Worm (Caenorhabditis elegans) whole organism, L3 larva: ENCODE results near the gene olrn-1.

Experiments used
- R02D3.7 ChIP-seq: fragments of 150-350 bp; optimal IDR thresholded peaks from 2 replicates; lab custom pipeline; 2014; ENCODE audit warnings: missing biosample characterization, missing genetic modification characterization
- ZK546.5 ChIP-seq: sonication (generic microtip); optimal IDR thresholded peaks from 2 replicates; lab custom pipeline; 2017; ENCODE audit warnings: missing biosample characterization, missing genetic modification characterization
- ama-1 ChIP-seq: fragments of 150-350 bp; optimal IDR thresholded peaks from 2 replicates; lab custom pipeline; 2018
- ceh-16 ChIP-seq: sonication (generic microtip); optimal IDR thresholded peaks from 2 replicates; lab custom pipeline; 2017; ENCODE audit warnings: missing biosample characterization, missing genetic modification characterization
- ceh-28 ChIP-seq: fragments of 150-350 bp; optimal IDR thresholded peaks from 2 replicates; lab custom pipeline; 2014; ENCODE audit warnings: missing biosample characterization, missing genetic modification reagents, missing genetic modification characterization
- ceh-82 ChIP-seq: fragments of 150-350 bp; optimal IDR thresholded peaks from 2 replicates; lab custom pipeline; 2014; ENCODE audit warnings: missing biosample characterization, missing genetic modification characterization
- ceh-9 ChIP-seq: sonication (generic microtip); optimal IDR thresholded peaks from 2 replicates; lab custom pipeline; 2018; ENCODE audit warnings: missing biosample characterization, missing genetic modification characterization
- daf-12 ChIP-seq: fragments of 150-350 bp; optimal IDR thresholded peaks from 2 replicates; lab custom pipeline; 2014; ENCODE audit warnings: missing biosample characterization, missing genetic modification reagents, missing genetic modification characterization
- egl-27 ChIP-seq: sonication (generic microtip); optimal IDR thresholded peaks from 4 replicates; lab custom pipeline; 2017; ENCODE audit warnings: missing biosample characterization, missing genetic modification reagents, missing genetic modification characterization
- egl-5 ChIP-seq: fragments of 150-350 bp; optimal IDR thresholded peaks from 2 replicates; lab custom pipeline; 2017; ENCODE audit warnings: missing biosample characterization, missing genetic modification reagents, missing genetic modification characterization, inconsistent platforms
- elt-1 ChIP-seq: fragments of 150-350 bp; optimal IDR thresholded peaks from 2 replicates; lab custom pipeline; 2014; ENCODE audit warnings: missing biosample characterization, missing genetic modification characterization
- elt-2 ChIP-seq: sonication (generic microtip); optimal IDR thresholded peaks from 2 replicates; lab custom pipeline; 2016; ENCODE audit warnings: missing genetic modification reagents, mild to moderate bottlenecking, missing genetic modification characterization, missing compliant biosample characterization
- elt-3 ChIP-seq, 3 experiments: fragments of 150-350 bp in 1 of 3; sonication (generic microtip) in 2 of 3; optimal IDR thresholded peaks; 2 replicates in 2 of 3; 4 replicates in 1 of 3; lab custom pipeline; 2014 to 2017; ENCODE audit warnings: missing biosample characterization in 3 of 3, missing genetic modification characterization in 3 of 3
- eor-1 ChIP-seq, 2 experiments: fragments of 150-350 bp; optimal IDR thresholded peaks; 2 replicates each; lab custom pipeline; 2014 to 2018; ENCODE audit warnings: missing biosample characterization in 2 of 2, missing genetic modification characterization in 2 of 2
- fkh-10 ChIP-seq: sonication (generic microtip); optimal IDR thresholded peaks from 2 replicates; lab custom pipeline; 2017; ENCODE audit warnings: missing biosample characterization, missing genetic modification reagents, missing genetic modification characterization
- fos-1 ChIP-seq: fragments of 150-350 bp; optimal IDR thresholded peaks from 2 replicates; lab custom pipeline; 2014; ENCODE audit warnings: missing biosample characterization, missing genetic modification characterization
- hmg-11 ChIP-seq: sonication (generic microtip); optimal IDR thresholded peaks from 2 replicates; lab custom pipeline; 2016; ENCODE audit warnings: missing genetic modification characterization, missing compliant biosample characterization
- jun-1 ChIP-seq: fragments of 150-350 bp; optimal IDR thresholded peaks from 2 replicates; lab custom pipeline; 2014; ENCODE audit warnings: missing biosample characterization, missing genetic modification reagents, missing genetic modification characterization
- lin-15B ChIP-seq: fragments of 150-350 bp; optimal IDR thresholded peaks from 2 replicates; lab custom pipeline; 2014; ENCODE audit warnings: missing biosample characterization, missing genetic modification characterization
- lin-39 ChIP-seq: fragments of 150-350 bp; optimal IDR thresholded peaks from 2 replicates; lab custom pipeline; 2018; ENCODE audit warnings: missing biosample characterization, missing genetic modification reagents, missing genetic modification characterization
- lsy-12 ChIP-seq: sonication (generic microtip); optimal IDR thresholded peaks from 2 replicates; lab custom pipeline; 2016; ENCODE audit warnings: mild to moderate bottlenecking, missing genetic modification characterization, missing compliant biosample characterization
- mdl-1 ChIP-seq: fragments of 150-350 bp; optimal IDR thresholded peaks from 2 replicates; lab custom pipeline; 2014; ENCODE audit warnings: missing biosample characterization, missing genetic modification characterization
- mml-1 ChIP-seq: fragments of 150-350 bp; sonication (generic microtip); optimal IDR thresholded peaks from 3 replicates; lab custom pipeline; 2014; ENCODE audit warnings: missing biosample characterization, missing genetic modification characterization
- nfya-1 ChIP-seq: sonication (generic microtip); optimal IDR thresholded peaks from 2 replicates; lab custom pipeline; 2017; ENCODE audit warnings: missing genetic modification characterization, mild to moderate bottlenecking, missing compliant biosample characterization, antibody characterized with exemption, moderate library complexity; ENCODE audit not compliant: insufficient read depth
- nhr-11 ChIP-seq: fragments of 150-350 bp; optimal IDR thresholded peaks from 2 replicates; lab custom pipeline; 2014; ENCODE audit warnings: missing biosample characterization, missing genetic modification characterization
- nhr-23 ChIP-seq: fragments of 150-350 bp; optimal IDR thresholded peaks from 2 replicates; lab custom pipeline; 2014; ENCODE audit warnings: missing biosample characterization, missing genetic modification reagents, missing genetic modification characterization
- nhr-237 ChIP-seq: fragments of 150-350 bp; optimal IDR thresholded peaks from 2 replicates; lab custom pipeline; 2014; ENCODE audit warnings: missing biosample characterization, missing genetic modification characterization
- nhr-25 ChIP-seq: sonication (generic microtip); optimal IDR thresholded peaks from 2 replicates; lab custom pipeline; 2017; ENCODE audit warnings: missing biosample characterization, missing genetic modification characterization
- nhr-28 ChIP-seq: fragments of 150-350 bp; optimal IDR thresholded peaks from 2 replicates; lab custom pipeline; 2014; ENCODE audit warnings: missing biosample characterization, missing genetic modification characterization
- nhr-43 ChIP-seq: sonication (generic microtip); optimal IDR thresholded peaks from 2 replicates; lab custom pipeline; 2016; ENCODE audit warnings: mild to moderate bottlenecking, missing genetic modification characterization, missing compliant biosample characterization; ENCODE audit not compliant: poor library complexity, severe bottlenecking
- nhr-67 ChIP-seq: fragments of 150-350 bp; optimal IDR thresholded peaks from 2 replicates; lab custom pipeline; 2014; ENCODE audit warnings: missing biosample characterization, missing genetic modification characterization
- nhr-76 ChIP-seq: fragments of 150-350 bp; sonication (generic microtip); optimal IDR thresholded peaks from 5 replicates; lab custom pipeline; 2014; ENCODE audit warnings: missing biosample characterization, missing genetic modification characterization
- nhr-77 ChIP-seq: fragments of 150-350 bp; optimal IDR thresholded peaks from 2 replicates; lab custom pipeline; 2014; ENCODE audit warnings: missing biosample characterization, missing genetic modification characterization
- pha-4 ChIP-seq: fragments of 150-350 bp; optimal IDR thresholded peaks from 2 replicates; lab custom pipeline; 2014; ENCODE audit warnings: missing biosample characterization, missing genetic modification reagents, missing genetic modification characterization
- pqm-1 ChIP-seq: fragments of 150-350 bp; optimal IDR thresholded peaks from 2 replicates; lab custom pipeline; 2017; ENCODE audit warnings: missing biosample characterization, missing genetic modification characterization, inconsistent platforms
- sea-2 ChIP-seq: fragments of 150-350 bp; sonication (generic microtip); optimal IDR thresholded peaks from 4 replicates; lab custom pipeline; 2014; ENCODE audit warnings: missing biosample characterization, missing genetic modification reagents, missing genetic modification characterization
- skn-1 ChIP-seq: fragments of 150-350 bp; optimal IDR thresholded peaks from 2 replicates; lab custom pipeline; 2014; ENCODE audit warnings: missing biosample characterization, missing genetic modification characterization
- snpc-4 ChIP-seq: fragments of 150-350 bp; optimal IDR thresholded peaks from 2 replicates; lab custom pipeline; 2014; ENCODE audit warnings: missing biosample characterization, missing genetic modification characterization
- tbx-2 ChIP-seq: sonication (generic microtip); optimal IDR thresholded peaks from 2 replicates; lab custom pipeline; 2016; ENCODE audit warnings: mild to moderate bottlenecking, missing genetic modification characterization, missing compliant biosample characterization
- unc-39 ChIP-seq: sonication (generic microtip); optimal IDR thresholded peaks from 4 replicates; lab custom pipeline; 2017; ENCODE audit warnings: missing biosample characterization, missing genetic modification characterization
- unc-62 ChIP-seq: fragments of 150-350 bp; sonication (generic microtip); optimal IDR thresholded peaks from 4 replicates; lab custom pipeline; 2014; ENCODE audit warnings: missing biosample characterization, missing genetic modification reagents, missing genetic modification characterization
- zag-1 ChIP-seq: fragments of 150-350 bp; optimal IDR thresholded peaks from 2 replicates; lab custom pipeline; 2014; ENCODE audit warnings: missing biosample characterization, missing genetic modification characterization
- ztf-11 ChIP-seq: fragments of 150-350 bp; optimal IDR thresholded peaks from 2 replicates; lab custom pipeline; 2014; ENCODE audit warnings: missing biosample characterization, missing genetic modification characterization

Gene olrn-1

DNA sequence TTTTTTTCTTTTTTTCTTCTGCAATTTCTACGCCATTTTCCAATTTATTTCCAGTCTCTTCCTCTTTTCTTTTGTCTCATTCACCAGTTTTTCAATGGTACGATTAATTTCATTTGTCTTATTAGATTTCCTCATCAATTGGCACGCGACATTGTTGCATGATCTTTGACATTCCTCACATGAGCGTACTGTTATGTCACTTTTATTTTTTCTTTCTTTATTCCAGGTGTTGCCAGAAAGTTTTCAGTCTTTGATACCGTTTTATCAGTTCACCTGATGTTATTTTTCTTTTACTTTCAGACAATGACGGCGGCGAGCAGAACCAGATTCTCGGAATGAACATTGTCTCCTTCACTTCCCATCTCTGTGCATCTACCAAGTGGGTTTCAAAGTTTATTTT lies at the start of gene olrn-1, which contains the start of gene C02C6.14:
TSS of gene olrn-1 (plus strand) at position 301 of the 400 bp plus-strand sequence.
TSS of gene C02C6.14 (plus strand) at position 304 of the 400 bp plus-strand sequence.
- TF ChIP-seq ama-1 (lab: Kevin White, UChicago) (no peak), ZK546.5 (tag; lab: Kevin White, UChicago) (no peak), ceh-82 (no peak), elt-2 (tag; lab: Kevin White, UChicago) (no peak), nhr-77 (tag; lab: Kevin White, UChicago) (no peak), nhr-67 (tag; lab: Kevin White, UChicago) (no peak), eor-1 (tag; optimal IDR thresholded peaks at IDR 0.05; lab: Kevin White, UChicago) (no peak), unc-39 (no peak), egl-5 (no peak), ceh-16 (no peak), egl-27 (tag; lab: Kevin White, UChicago) (no peak), nhr-76 (tag; lab: Kevin White, UChicago) (no peak), snpc-4 (no peak), R02D3.7 (tag; lab: Kevin White, UChicago) (no peak), nfya-1 (tag; lab: Kevin White, UChicago) (no peak), pqm-1 (tag; lab: Kevin White, UChicago) (no peak), nhr-28 (tag; lab: Kevin White, UChicago) (no peak), nhr-237 (tag; lab: Kevin White, UChicago) (no peak)

DNA sequence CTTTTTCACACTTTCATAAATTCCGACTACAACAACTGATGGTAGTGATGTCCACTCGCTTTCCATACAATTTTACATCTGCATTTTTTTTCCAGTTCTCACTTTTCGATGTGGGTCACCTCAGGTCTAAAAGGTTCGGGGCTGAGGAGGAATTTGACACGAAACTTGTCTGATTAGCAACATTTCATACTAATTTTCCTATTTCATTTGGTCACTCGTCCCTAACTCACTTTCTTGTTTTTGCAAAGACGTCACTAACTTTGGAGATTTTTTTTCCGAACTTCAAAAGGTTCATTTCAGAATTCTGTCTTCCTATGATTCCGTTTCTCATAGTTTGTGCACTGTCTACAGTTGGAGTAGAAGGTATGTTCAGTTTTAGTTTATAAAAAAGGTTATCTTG lies 49.7 kb upstream of the olrn-1 start, which contains the start of gene H13N06.2:
TSS of gene H13N06.2 (plus strand) at position 301 of the 400 bp plus-strand sequence.
- TF ChIP-seq pha-4 (tag; lab: Kevin White, UChicago) (no peak), nhr-11 (tag; lab: Kevin White, UChicago) (no peak), mdl-1 (tag; lab: Kevin White, UChicago) (no peak), sea-2 (GFP tag; lab: Kevin White, UChicago) (no peak)

DNA sequence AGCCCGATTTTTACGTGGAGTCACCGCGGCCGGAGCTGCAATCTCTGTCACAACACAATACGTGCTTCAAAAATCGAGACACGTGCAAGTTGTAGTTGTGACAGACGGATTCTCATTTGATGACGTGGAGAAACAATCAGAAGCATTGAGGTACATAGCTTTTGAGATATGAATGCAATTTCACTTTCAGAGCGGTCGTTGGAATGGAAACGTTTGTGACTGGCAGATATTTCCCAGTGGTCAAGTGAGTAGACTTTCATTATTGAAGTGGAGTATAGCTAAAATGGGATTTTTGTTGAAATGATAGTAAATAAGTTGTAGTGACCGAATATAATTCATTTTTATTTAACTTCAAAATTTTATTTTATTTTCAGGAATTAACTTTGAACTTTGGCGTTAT lies 46.4 kb upstream of the olrn-1 start:
- TF ChIP-seq nhr-237 (tag; lab: Kevin White, UChicago) (no peak), egl-5 (no peak), ceh-9 (tag; lab: Kevin White, UChicago) (no peak), lsy-12 (tag; lab: Kevin White, UChicago) (no peak), fos-1 (tag; lab: Kevin White, UChicago) (no peak), daf-12 (tag; lab: Kevin White, UChicago) (no peak), snpc-4 (no peak), mml-1 (tag; lab: Kevin White, UChicago) (no peak), sea-2 (GFP tag; lab: Kevin White, UChicago) (no peak), nhr-43 (tag; lab: Kevin White, UChicago) (no peak), pqm-1 (tag; lab: Kevin White, UChicago) (no peak), unc-39 (no peak), ceh-16 (no peak), ztf-11 (no peak), ZK546.5 (tag; lab: Kevin White, UChicago) (no peak), nhr-77 (tag; lab: Kevin White, UChicago) (no peak), elt-3 (tag; optimal IDR thresholded peaks at IDR 0.05; lab: Kevin White, UChicago) (no peak), ceh-82 (no peak), R02D3.7 (tag; lab: Kevin White, UChicago) (no peak), nhr-67 (tag; lab: Kevin White, UChicago) (no peak)

DNA sequence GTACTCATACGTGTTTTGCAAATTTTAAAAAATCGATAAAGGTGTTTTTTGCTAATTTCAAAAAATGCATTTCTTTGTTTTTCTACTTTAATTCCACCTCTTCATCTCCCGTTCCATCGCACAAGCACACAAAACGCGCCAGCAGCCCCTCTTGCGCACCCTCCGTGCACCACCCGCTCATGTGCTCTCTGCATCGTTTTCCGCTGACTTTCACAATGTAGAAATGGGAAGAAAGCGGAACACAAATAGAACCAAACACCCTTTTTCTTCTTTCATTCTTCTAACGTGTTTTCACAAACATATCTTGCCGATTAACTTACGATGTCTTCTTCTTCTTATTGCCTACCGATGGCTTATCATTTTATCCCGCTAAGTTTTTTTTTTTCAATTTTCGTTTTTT lies 44.7 kb upstream of the olrn-1 start:
- peak; percentile 67 for TF ChIP-seq ama-1 (lab: Kevin White, UChicago)
- no peak for TF ChIP-seq fos-1 (tag; lab: Kevin White, UChicago)
- TF ChIP-seq skn-1 (tag; lab: Kevin White, UChicago), result peak; percentile 52
- peak; percentile 63 for TF ChIP-seq nhr-43 (tag; lab: Kevin White, UChicago)
- TF ChIP-seq egl-27 (tag; lab: Kevin White, UChicago), result no peak
- TF ChIP-seq hmg-11 (tag; lab: Kevin White, UChicago), result peak; percentile 85
- peak; percentile 19 for TF ChIP-seq fkh-10 (GFP tag; lab: Kevin White, UChicago)
- TF ChIP-seq nhr-23, result peak; percentile 29
- TF ChIP-seq tbx-2 (tag; lab: Kevin White, UChicago), result peak; percentile 68
- peak; percentile 84 for TF ChIP-seq snpc-4
- TF ChIP-seq ceh-28 (tag; lab: Kevin White, UChicago), result peak; percentile 34
- peak; percentile 35 for TF ChIP-seq nhr-77 (tag; lab: Kevin White, UChicago)
- TF ChIP-seq R02D3.7 (tag; lab: Kevin White, UChicago), result peak; percentile 18
- peak; percentile 83 for TF ChIP-seq lin-39
- TF ChIP-seq nhr-11 (tag; lab: Kevin White, UChicago), result no peak
- TF ChIP-seq elt-1 (tag; lab: Kevin White, UChicago), result peak; percentile 3
- peak; percentile 36 for TF ChIP-seq jun-1 (tag; lab: Kevin White, UChicago)
- no peak for TF ChIP-seq nhr-67 (tag; lab: Kevin White, UChicago)
- no peak for TF ChIP-seq nhr-25 (tag; lab: Kevin White, UChicago)
- TF ChIP-seq unc-62 (GFP tag; lab: Kevin White, UChicago), result no peak
- peak; percentile 61 for TF ChIP-seq lin-15B (tag; lab: Kevin White, UChicago)
- no peak for TF ChIP-seq unc-39
- no peak for TF ChIP-seq zag-1 (tag; lab: Kevin White, UChicago)
- TF ChIP-seq daf-12 (tag; lab: Kevin White, UChicago), result no peak
- peak; percentile 68 for TF ChIP-seq ceh-82
- peak; percentile 66 for TF ChIP-seq elt-2 (tag; lab: Kevin White, UChicago)
- TF ChIP-seq mdl-1 (tag; lab: Kevin White, UChicago), result peak; percentile 2
- TF ChIP-seq nfya-1 (tag; lab: Kevin White, UChicago), result peak; percentile 78
- TF ChIP-seq egl-5, result peak; percentile 74
- peak; percentile 69 for TF ChIP-seq pha-4 (tag; lab: Kevin White, UChicago)
- TF ChIP-seq pqm-1 (tag; lab: Kevin White, UChicago), result peak; percentile 43
- no peak for TF ChIP-seq ZK546.5 (tag; lab: Kevin White, UChicago)
- no peak for TF ChIP-seq nhr-76 (tag; lab: Kevin White, UChicago)
